Worm (Caenorhabditis elegans) whole organism, early embryonic: ENCODE data around the gene spr-1.

ENCODE experiments used
- F13C5.2 ChIP-seq: sonication (generic microtip); optimal IDR thresholded peaks from 2 replicates; lab custom pipeline; 2017; ENCODE audit warnings: mild to moderate bottlenecking, missing genetic modification characterization, inconsistent platforms, missing compliant biosample characterization
- aly-1 ChIP-seq: sonication (generic microtip); optimal IDR thresholded peaks from 2 replicates; lab custom pipeline; 2016; ENCODE audit warnings: missing genetic modification characterization, missing compliant biosample characterization
- ama-1 ChIP-seq: fragments of 150-350 bp; optimal IDR thresholded peaks from 2 replicates; lab custom pipeline; 2014
- hmbx-1 ChIP-seq: sonication (generic microtip); optimal IDR thresholded peaks from 2 replicates; lab custom pipeline; 2016; ENCODE audit warnings: mild to moderate bottlenecking, missing genetic modification characterization, missing compliant biosample characterization

DNA sequence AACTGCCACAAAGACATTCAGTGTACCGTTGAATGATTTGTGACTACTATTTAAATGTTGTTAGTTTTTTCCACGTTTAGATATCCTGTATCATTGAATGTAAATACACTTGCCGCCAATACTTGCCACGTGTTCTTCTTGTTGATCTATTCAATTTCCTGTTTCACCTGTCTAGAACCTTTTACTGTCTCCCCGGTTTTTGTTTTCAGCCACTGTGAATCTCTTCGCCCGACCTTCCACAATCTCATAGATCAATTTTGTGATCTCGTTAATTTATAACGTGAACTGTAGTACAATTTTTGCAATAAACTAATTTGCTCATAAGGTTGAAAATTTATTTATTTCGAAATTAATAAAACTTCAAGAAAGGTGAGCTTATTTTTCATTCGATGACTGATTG is 16.2 kb upstream of the spr-1 start, which contains the start of gene D1014.13:
- no peak for TF ChIP-seq hmbx-1
- no peak for TF ChIP-seq ama-1 (lab: Kevin White, UChicago)
- no peak for TF ChIP-seq aly-1 (tag; lab: Kevin White, UChicago)
- TF ChIP-seq F13C5.2 (tag; lab: Kevin White, UChicago), result no peak
